Worm (Caenorhabditis elegans): ENCODE data around the gene taf-13.

DNA sequence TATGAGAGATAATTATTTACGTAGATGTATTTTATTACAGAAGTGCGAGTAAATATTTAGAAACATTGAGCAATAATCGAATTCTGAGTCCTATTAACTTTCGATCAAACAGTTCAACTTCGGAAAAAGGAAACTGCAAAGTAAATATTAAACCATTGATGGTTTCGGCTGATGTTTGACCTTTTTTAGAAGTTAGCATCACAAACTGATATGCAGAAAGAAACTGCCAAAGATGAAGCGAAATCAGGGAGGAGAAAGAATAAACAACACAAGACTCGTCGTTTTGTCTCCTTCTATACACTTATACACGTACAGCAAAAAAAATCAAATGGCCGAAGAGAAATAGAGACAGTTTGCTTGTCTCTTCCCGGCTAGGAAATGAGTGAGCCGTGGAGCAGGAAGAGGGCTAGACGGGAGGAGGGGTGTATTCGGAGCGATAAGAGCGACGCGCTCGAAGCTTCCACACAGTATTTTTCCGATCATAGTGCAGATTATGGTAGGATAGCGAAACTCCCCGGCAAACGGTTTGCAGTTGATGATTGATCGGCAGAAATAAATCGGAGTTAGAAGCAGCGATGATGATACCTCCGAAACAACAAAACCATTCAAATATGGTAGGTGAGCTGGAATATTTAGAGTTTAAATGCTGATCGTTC lies 48.7 kb downstream of the taf-13 start:
- TF ChIP-seq dpl-1 (GFP tag; optimal IDR thresholded peaks at IDR 0.05): no peak
- no peak for TF ChIP-seq sup-37 (GFP tag; optimal IDR thresholded peaks at IDR 0.05)
- TF ChIP-seq nhr-12 (tag; optimal IDR thresholded peaks at IDR 0.05): no peak
- no peak for TF ChIP-seq ztf-4 (tag; optimal IDR thresholded peaks at IDR 0.05)
- TF ChIP-seq elt-3 (tag; optimal IDR thresholded peaks at IDR 0.05): no peak
- TF ChIP-seq elt-2 (tag; optimal IDR thresholded peaks at IDR 0.05): no peak
- no peak for TF ChIP-seq egl-13 (tag; optimal IDR thresholded peaks at IDR 0.05)
- no peak for TF ChIP-seq vab-15 (tag; optimal IDR thresholded peaks at IDR 0.05)
- no peak for TF ChIP-seq nhr-77 (tag; optimal IDR thresholded peaks at IDR 0.05)
